Fruit fly (Drosophila melanogaster) whole organism, embryonic: ENCODE results near the gene Adat1.

Source experiments
- Awh ChIP-seq: fragments of 200-800 bp; sonication (Bioruptor generic); IDR thresholded peaks from 2 replicates; pipeline ENCODE4, ENCODE4 v1.3.6; 2022; ENCODE audit warnings: missing biosample characterization, missing genetic modification characterization
- B-H1 ChIP-seq: fragments of 200-800 bp; sonication (Bioruptor generic); IDR thresholded peaks from 3 replicates; pipeline ENCODE4 v1.3.6; 2022; ENCODE audit warnings: missing biosample characterization, missing genetic modification characterization
- Bdp1 ChIP-seq: fragments of 200-800 bp; sonication (Bioruptor generic); optimal IDR thresholded peaks from 3 replicates; lab custom pipeline; 2016; ENCODE audit warnings: missing biosample characterization, missing genetic modification characterization
- CG10274 ChIP-seq: fragments of 200-800 bp; sonication (Bioruptor generic); optimal IDR thresholded peaks from 3 replicates; lab custom pipeline; 2017; ENCODE audit warnings: missing biosample characterization, mild to moderate bottlenecking, missing genetic modification characterization
- CG10959 ChIP-seq: fragments of 200-800 bp; sonication (Bioruptor generic); IDR thresholded peaks from 2 replicates; pipeline ENCODE4 v1.3.6; 2022; ENCODE audit warnings: missing biosample characterization, missing genetic modification characterization
- CG12104 ChIP-seq: fragments of 200-800 bp; sonication (Bioruptor generic); optimal IDR thresholded peaks from 3 replicates; lab custom pipeline; 2016; ENCODE audit warnings: missing biosample characterization, missing genetic modification characterization
- CG1233 ChIP-seq: fragments of 200-800 bp; sonication (Bioruptor generic); optimal IDR thresholded peaks from 4 replicates; lab custom pipeline; 2018; ENCODE audit warnings: missing biosample characterization, mild to moderate bottlenecking, missing genetic modification characterization
- CG14014 ChIP-seq: fragments of 200-800 bp; sonication (Bioruptor generic); IDR thresholded peaks from 2 replicates; pipeline ENCODE4 v1.3.6; 2022; ENCODE audit warnings: missing biosample characterization, missing genetic modification characterization
- CG14667 ChIP-seq: fragments of 200-800 bp; sonication (Bioruptor generic); IDR thresholded peaks from 2 replicates; pipeline ENCODE4 v1.3.6; 2022; ENCODE audit warnings: missing biosample characterization, missing genetic modification characterization
- CG15479 ChIP-seq: fragments of 200-800 bp; sonication (Bioruptor generic); optimal IDR thresholded peaks from 3 replicates; lab custom pipeline; 2019; ENCODE audit warnings: missing biosample characterization, mild to moderate bottlenecking, missing genetic modification characterization, moderate library complexity
- CG16779 ChIP-seq: fragments of 200-800 bp; sonication (Bioruptor generic); IDR thresholded peaks from 2 replicates; pipeline ENCODE4 v1.3.6; 2022; ENCODE audit warnings: missing biosample characterization, missing genetic modification characterization
- CG17186 ChIP-seq: fragments of 200-800 bp; sonication (Bioruptor generic); optimal IDR thresholded peaks from 3 replicates; lab custom pipeline; 2017; ENCODE audit warnings: missing biosample characterization, missing genetic modification reagents, missing genetic modification characterization
- CG17385 ChIP-seq: fragments of 200-800 bp; sonication (Bioruptor generic); optimal IDR thresholded peaks from 3 replicates; lab custom pipeline; 2018; ENCODE audit warnings: missing biosample characterization, mild to moderate bottlenecking, missing genetic modification characterization
- CG1792 ChIP-seq: fragments of 200-800 bp; sonication (Bioruptor generic); optimal IDR thresholded peaks from 2 replicates; lab custom pipeline; 2016; ENCODE audit warnings: missing biosample characterization, missing genetic modification characterization
- CG32532 ChIP-seq: fragments of 200-800 bp; sonication (Bioruptor generic); IDR thresholded peaks from 2 replicates; pipeline ENCODE4 v1.3.6; 2022; ENCODE audit warnings: missing biosample characterization, missing genetic modification characterization
- CG32772 ChIP-seq: fragments of 200-800 bp; sonication (Bioruptor generic); IDR thresholded peaks from 2 replicates; pipeline ENCODE4 v1.3.6; 2022; ENCODE audit warnings: missing biosample characterization, missing genetic modification characterization
- CG4328 ChIP-seq: fragments of 200-800 bp; sonication (Bioruptor generic); optimal IDR thresholded peaks from 3 replicates; lab custom pipeline; 2017; ENCODE audit warnings: missing biosample characterization, missing genetic modification reagents, missing genetic modification characterization
- CG6254 ChIP-seq: fragments of 200-800 bp; sonication (Bioruptor generic); optimal IDR thresholded peaks from 3 replicates; lab custom pipeline; 2017; ENCODE audit warnings: mild to moderate bottlenecking, missing biosample characterization, missing genetic modification reagents, missing genetic modification characterization
- CG6791 ChIP-seq: fragments of 200-800 bp; sonication (Bioruptor generic); IDR thresholded peaks from 3 replicates; pipeline ENCODE4 v1.3.6; 2022; ENCODE audit warnings: missing biosample characterization, missing genetic modification characterization; ENCODE audit not compliant: partially characterized antibody
- CG7987 ChIP-seq: fragments of 200-800 bp; sonication (Bioruptor generic); optimal IDR thresholded peaks from 2 replicates; lab custom pipeline; 2018; ENCODE audit warnings: missing biosample characterization, mild to moderate bottlenecking, missing genetic modification characterization, moderate library complexity
- CG8924 ChIP-seq: fragments of 200-800 bp; optimal IDR thresholded peaks from 3 replicates; lab custom pipeline; 2019; ENCODE audit warnings: missing biosample characterization, mild to moderate bottlenecking, missing genetic modification characterization, moderate library complexity
- CkIIα-i1 ChIP-seq: fragments of 200-800 bp; sonication (Bioruptor generic); IDR thresholded peaks from 2 replicates; pipeline ENCODE4 v1.3.6; 2022; ENCODE audit warnings: missing biosample characterization, missing genetic modification characterization
- Ets65A ChIP-seq: fragments of 200-800 bp; sonication (Bioruptor generic); peaks from one replicate; lab custom pipeline; 2016; ENCODE audit warnings: missing biosample characterization, missing genetic modification characterization
- Gsc ChIP-seq: fragments of 200-800 bp; sonication (Bioruptor generic); IDR thresholded peaks from 2 replicates; pipeline ENCODE4 v1.3.6; 2022; ENCODE audit warnings: missing biosample characterization, missing genetic modification characterization
- HLH4C ChIP-seq: fragments of 200-800 bp; sonication (Bioruptor generic); IDR thresholded peaks from 3 replicates; pipeline ENCODE4 v1.3.6; 2022; ENCODE audit warnings: missing biosample characterization, missing genetic modification characterization; ENCODE audit not compliant: partially characterized antibody
- MBD-R2 ChIP-seq: fragments of 200-800 bp; sonication (Bioruptor generic); IDR thresholded peaks from 2 replicates; pipeline ENCODE4 v1.3.6; 2022; ENCODE audit warnings: missing biosample characterization, missing genetic modification characterization
- Spps ChIP-seq: fragments of 200-800 bp; sonication (Bioruptor generic); optimal IDR thresholded peaks from 2 replicates; lab custom pipeline; 2018; ENCODE audit warnings: missing biosample characterization, mild to moderate bottlenecking, missing genetic modification characterization
- ac ChIP-seq: fragments of 200-800 bp; sonication (Bioruptor generic); optimal IDR thresholded peaks from 3 replicates; lab custom pipeline; 2017; ENCODE audit warnings: missing biosample characterization, mild to moderate bottlenecking, missing genetic modification characterization
- al ChIP-seq: fragments of 200-800 bp; sonication (Bioruptor generic); IDR thresholded peaks from 2 replicates; pipeline ENCODE4 v1.3.6; 2022; ENCODE audit warnings: missing biosample characterization, missing genetic modification characterization
- chif ChIP-seq, 2 experiments: fragments of 200-800 bp; sonication (Bioruptor generic); optimal IDR thresholded peaks; 3 replicates each; lab custom pipeline; 2016; ENCODE audit warnings: missing biosample characterization in 2 of 2, missing genetic modification characterization in 2 of 2
- crol ChIP-seq: fragments of 200-800 bp; sonication (Bioruptor generic); IDR thresholded peaks from 2 replicates; pipeline ENCODE4 v1.3.6; 2022; ENCODE audit warnings: missing biosample characterization, missing genetic modification characterization
- fd96Cb ChIP-seq: fragments of 200-800 bp; sonication (Bioruptor generic); optimal IDR thresholded peaks from 2 replicates; lab custom pipeline; 2018; ENCODE audit warnings: missing biosample characterization, mild to moderate bottlenecking, missing genetic modification characterization, moderate library complexity
- gem ChIP-seq: fragments of 200-800 bp; sonication (Bioruptor generic); optimal IDR thresholded peaks from 2 replicates; lab custom pipeline; 2019; ENCODE audit warnings: missing biosample characterization, mild to moderate bottlenecking, missing genetic modification characterization, moderate library complexity
- gsb ChIP-seq: fragments of 200-800 bp; sonication (Bioruptor generic); IDR thresholded peaks from 2 replicates; pipeline ENCODE4 v1.3.6; 2022; ENCODE audit warnings: missing biosample characterization, missing genetic modification characterization
- h ChIP-seq: fragments of >200 bp; optimal IDR thresholded peaks from 2 replicates; lab custom pipeline; 2017
- jumu ChIP-seq: fragments of 200-800 bp; sonication (Bioruptor generic); optimal IDR thresholded peaks from 3 replicates; lab custom pipeline; 2016; ENCODE audit warnings: missing biosample characterization, missing genetic modification characterization
- ken ChIP-seq: fragments of 200-800 bp; sonication (Bioruptor generic); IDR thresholded peaks from 3 replicates; pipeline ENCODE4 v1.3.6; 2022; ENCODE audit warnings: missing biosample characterization, missing genetic modification characterization
- klu ChIP-seq: fragments of 200-800 bp; sonication (Bioruptor generic); IDR thresholded peaks from 2 replicates; pipeline ENCODE4 v1.3.6; 2022; ENCODE audit warnings: missing biosample characterization, missing genetic modification characterization
- mam ChIP-seq: fragments of 200-800 bp; sonication (Bioruptor generic); optimal IDR thresholded peaks from 3 replicates; lab custom pipeline; 2016; ENCODE audit warnings: missing biosample characterization, missing genetic modification characterization
- mld ChIP-seq: fragments of 200-800 bp; sonication (Bioruptor generic); IDR thresholded peaks from 3 replicates; pipeline ENCODE4 v1.3.6; 2022; ENCODE audit warnings: missing biosample characterization, missing genetic modification characterization; ENCODE audit not compliant: partially characterized antibody
- org-1 ChIP-seq: fragments of 200-800 bp; sonication (Bioruptor generic); optimal IDR thresholded peaks from 2 replicates; lab custom pipeline; 2017; ENCODE audit warnings: missing biosample characterization, missing genetic modification characterization
- pan ChIP-seq, 4 experiments: fragments of >200 bp in 3 of 4; fragments of 200-800 bp in 1 of 4; sonication (Bioruptor generic) in 1 of 4; optimal IDR thresholded peaks in 3 of 4; IDR thresholded peaks in 1 of 4; 2 replicates each; pipeline versions ENCODE4 v1.3.6 to Lab custom; 2017 to 2022; ENCODE audit warnings: missing biosample characterization in 2 of 4, missing genetic modification characterization in 2 of 4, mixed read lengths in 1 of 4
- pb ChIP-seq: fragments of 200-800 bp; sonication (Bioruptor generic); optimal IDR thresholded peaks from 3 replicates; lab custom pipeline; 2016; ENCODE audit warnings: missing biosample characterization, missing genetic modification characterization
- pnt ChIP-seq: fragments of 200-800 bp; sonication (Bioruptor generic); optimal IDR thresholded peaks from 3 replicates; lab custom pipeline; 2016; ENCODE audit warnings: missing biosample characterization, missing genetic modification characterization
- pzg ChIP-seq: fragments of 200-800 bp; sonication (Bioruptor generic); optimal IDR thresholded peaks from 3 replicates; lab custom pipeline; 2018; ENCODE audit warnings: missing biosample characterization, mild to moderate bottlenecking, missing genetic modification characterization, moderate library complexity
- sim ChIP-seq: fragments of 200-800 bp; sonication (Bioruptor generic); IDR thresholded peaks from 2 replicates; pipeline ENCODE4 v1.3.6; 2022; ENCODE audit warnings: missing biosample characterization, missing genetic modification characterization
- unc-4 ChIP-seq: fragments of 200-800 bp; sonication (Bioruptor generic); IDR thresholded peaks from 2 replicates; pipeline ENCODE4 v1.3.6; 2022; ENCODE audit warnings: missing biosample characterization, missing genetic modification characterization; ENCODE audit not compliant: partially characterized antibody
- zen2 ChIP-seq: fragments of 200-800 bp; sonication (Bioruptor generic); IDR thresholded peaks from 3 replicates; pipeline ENCODE4 v1.3.6; 2022; ENCODE audit warnings: missing biosample characterization, missing genetic modification characterization; ENCODE audit not compliant: partially characterized antibody

Gene Adat1

DNA sequence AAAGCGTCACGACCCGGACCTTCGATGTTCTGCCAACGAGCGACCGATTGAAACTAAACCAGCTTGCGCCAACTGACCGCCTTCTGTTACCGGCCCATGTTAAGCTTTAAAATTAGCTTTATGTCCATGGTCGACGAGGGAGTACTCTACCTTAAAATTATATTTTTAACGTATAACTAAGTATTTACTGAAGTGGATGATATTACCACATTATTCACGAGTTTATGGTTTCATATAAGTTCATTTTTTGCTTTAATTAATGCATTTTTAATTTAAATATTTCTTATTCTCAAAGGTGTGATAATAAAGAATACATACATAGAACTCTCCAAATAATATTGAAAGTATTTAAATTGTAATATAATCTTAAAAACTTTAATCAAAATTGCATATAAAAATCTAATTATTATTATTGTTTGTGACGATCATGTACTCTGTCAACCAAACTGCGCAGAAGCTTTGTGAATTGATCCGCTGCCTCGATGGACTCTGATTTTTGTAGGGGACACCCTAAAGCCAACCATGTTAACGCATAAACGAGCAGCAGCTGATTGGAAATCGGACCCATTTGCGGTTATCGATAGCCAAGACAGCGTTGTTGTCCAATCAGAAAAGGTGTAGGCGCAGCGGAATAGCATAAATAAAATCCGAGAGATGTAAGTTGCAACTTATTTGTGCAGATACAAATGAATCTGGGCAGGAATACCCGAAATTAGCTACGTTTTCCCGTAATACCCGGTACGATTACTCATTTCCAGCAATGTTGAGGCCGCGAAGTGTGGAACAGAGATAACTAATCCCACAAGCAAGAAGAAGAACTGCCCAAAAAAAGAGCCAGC, 30.9 kb downstream of the Adat1 start, which contains the start of the genes CG9008 and p38b (continued):
- no peak for TF ChIP-seq ac
- peak; percentile 10; the same call in 1 of the 3 replicates for TF ChIP-seq B-H1 (GFP tag; lab: Robert Waterston, UW)
- TF ChIP-seq CG14014 = peak; percentile 30; the same call in 1 of the 2 replicates
- TF ChIP-seq CG1233 (GFP tag; lab: Kevin White, UChicago) = peak; percentile 80
- TF ChIP-seq Bdp1 (GFP tag; lab: Kevin White, UChicago) = peak; percentile 25
- TF ChIP-seq CG12104 (GFP tag; lab: Kevin White, UChicago) = peak; percentile 90
- no peak for TF ChIP-seq CG10959 (GFP tag; lab: Robert Waterston, UW)
- 0 out of 3 replicates have a peak, but pooled peaks have one; percentile 10 for TF ChIP-seq ken (GFP tag; lab: Robert Waterston, UW)
- TF ChIP-seq Awh = 0 out of 2 replicates have a peak, but pooled peaks have one; percentile 38
- peak; percentile 80 for TF ChIP-seq fd96Cb (tag; lab: Kevin White, UChicago)
- no peak for TF ChIP-seq pan (optimal IDR thresholded peaks at IDR 0.05; lab: Kevin White, UChicago)
- peak in 1 of 2 experiments; percentile 69 for TF ChIP-seq pan (GFP tag; optimal IDR thresholded peaks at IDR 0.05 in 1 of 2, IDR thresholded peaks at IDR 0.05 in 1 of 2)
- peak; percentile 90 for TF ChIP-seq CG17385 (GFP tag; lab: Kevin White, UChicago)
- TF ChIP-seq org-1 (GFP tag; lab: Kevin White, UChicago) = peak; percentile 71
- no peak for TF ChIP-seq sim (GFP tag; lab: Robert Waterston, UW)
- TF ChIP-seq CG32532 (GFP tag; lab: Robert Waterston, UW) = peak; percentile 66
- TF ChIP-seq CG7987 (GFP tag; lab: Kevin White, UChicago) = no peak
- no peak for TF ChIP-seq Gsc (GFP tag; lab: Robert Waterston, UW)
- peak; percentile 5; the same call in 1 of the 2 replicates for TF ChIP-seq CG14667 (GFP tag; lab: Robert Waterston, UW)
- TF ChIP-seq CG8924 (tag; lab: Kevin White, UChicago) = peak; percentile 93
- peak; percentile 60; the same call in 1 of the 2 replicates for TF ChIP-seq klu (GFP tag; lab: Robert Waterston, UW)
- TF ChIP-seq HLH4C (GFP tag; lab: Robert Waterston, UW) = peak; percentile 60
- no peak for TF ChIP-seq chif (GFP tag; optimal IDR thresholded peaks at IDR 0.05; lab: Kevin White, UChicago)
- TF ChIP-seq gem (tag; lab: Kevin White, UChicago) = peak; percentile 94
- no peak for TF ChIP-seq crol (GFP tag; lab: Robert Waterston, UW)
- no peak for TF ChIP-seq CG16779
- no peak for TF ChIP-seq pb (GFP tag; lab: Kevin White, UChicago)
- TF ChIP-seq CG15479 = no peak
- peak; percentile 51 for TF ChIP-seq unc-4
- TF ChIP-seq zen2 (GFP tag; lab: Robert Waterston, UW) = no peak; the same call in 2 of the 3 replicates
- peak; percentile 11 for TF ChIP-seq jumu (GFP tag; lab: Kevin White, UChicago)
- peak; percentile 50 for TF ChIP-seq Spps
- TF ChIP-seq CG17186 (GFP tag; lab: Kevin White, UChicago) = peak; percentile 55
- TF ChIP-seq Ets65A (GFP tag; lab: Kevin White, UChicago) = peak; percentile 92
- TF ChIP-seq h (lab: Kevin White, UChicago) = no peak
- no peak for TF ChIP-seq gsb
- TF ChIP-seq pzg (GFP tag; lab: Kevin White, UChicago) = peak; percentile 69
- peak; percentile 53; the same call in 1 of the 2 replicates for TF ChIP-seq CG32772
- 0 out of 2 replicates have a peak, but pooled peaks have one; percentile 46 for TF ChIP-seq al (GFP tag; lab: Robert Waterston, UW)
- TF ChIP-seq mld (GFP tag; lab: Robert Waterston, UW) = no peak
- peak; percentile 90 for TF ChIP-seq CG10274 (GFP tag; lab: Kevin White, UChicago)
- no peak for TF ChIP-seq CkIIα-i1 (GFP tag; lab: Robert Waterston, UW)
- peak; percentile 70 for TF ChIP-seq MBD-R2 (GFP tag; lab: Robert Waterston, UW)
- TF ChIP-seq CG4328 (GFP tag; lab: Kevin White, UChicago) = peak; percentile 81
- no peak for TF ChIP-seq pnt (GFP tag; lab: Kevin White, UChicago)
- peak; percentile 29; the same call in 1 of the 3 replicates for TF ChIP-seq CG6791 (GFP tag; lab: Robert Waterston, UW)
- peak; percentile 47 for TF ChIP-seq CG6254 (GFP tag; lab: Kevin White, UChicago)
- peak; percentile 46 for TF ChIP-seq mam (GFP tag; lab: Kevin White, UChicago)
- TF ChIP-seq CG1792 (GFP tag; lab: Kevin White, UChicago) = no peak
